Fruit fly (Drosophila melanogaster) whole organism, embryonic: ENCODE results near the gene Rab18.

Source experiments
- Abd-B ChIP-seq: fragments of 200-800 bp; sonication (Bioruptor generic); optimal IDR thresholded peaks from 2 replicates; lab custom pipeline; 2018; ENCODE audit warnings: missing biosample characterization, mild to moderate bottlenecking, missing genetic modification characterization, moderate library complexity
- Atf6 ChIP-seq: fragments of 200-800 bp; sonication (Bioruptor generic); IDR thresholded peaks from 2 replicates; pipeline ENCODE4 v1.3.6; 2022; ENCODE audit warnings: missing biosample characterization, missing genetic modification characterization
- B-H1 ChIP-seq: fragments of 200-800 bp; sonication (Bioruptor generic); IDR thresholded peaks from 3 replicates; pipeline ENCODE4 v1.3.6; 2022; ENCODE audit warnings: missing biosample characterization, missing genetic modification characterization
- Bteb2 ChIP-seq: fragments of 200-800 bp; sonication (Bioruptor generic); optimal IDR thresholded peaks from 2 replicates; lab custom pipeline; 2016; ENCODE audit warnings: missing biosample characterization, missing genetic modification characterization
- CG11093 ChIP-seq: fragments of 200-800 bp; sonication (Bioruptor generic); IDR thresholded peaks from 3 replicates; pipeline ENCODE4 v1.3.6; 2022; ENCODE audit warnings: missing biosample characterization, missing genetic modification characterization
- CG11398 ChIP-seq: fragments of 200-800 bp; sonication (Bioruptor generic); optimal IDR thresholded peaks from 2 replicates; lab custom pipeline; 2016; ENCODE audit warnings: missing biosample characterization, missing genetic modification characterization
- CG11560 ChIP-seq: fragments of 200-800 bp; sonication (Bioruptor generic); IDR thresholded peaks from 3 replicates; pipeline ENCODE4 v1.3.6; 2022; ENCODE audit warnings: missing biosample characterization, missing genetic modification characterization
- CG14860 ChIP-seq: fragments of 200-800 bp; sonication (Bioruptor generic); IDR thresholded peaks from 3 replicates; pipeline ENCODE4 v1.3.6; 2022; ENCODE audit warnings: missing biosample characterization, missing genetic modification characterization; ENCODE audit not compliant: partially characterized antibody
- CG16779 ChIP-seq: fragments of 200-800 bp; sonication (Bioruptor generic); IDR thresholded peaks from 2 replicates; pipeline ENCODE4 v1.3.6; 2022; ENCODE audit warnings: missing biosample characterization, missing genetic modification characterization
- CG17612 ChIP-seq: fragments of 200-800 bp; sonication (Bioruptor generic); IDR thresholded peaks from 2 replicates; pipeline ENCODE4 v1.3.6; 2022; ENCODE audit warnings: missing biosample characterization, missing genetic modification characterization
- CG18599 ChIP-seq: fragments of 200-800 bp; sonication (Bioruptor generic); optimal IDR thresholded peaks from 3 replicates; lab custom pipeline; 2017; ENCODE audit warnings: missing biosample characterization, missing genetic modification characterization, mild to moderate bottlenecking, moderate library complexity, missing genetic modification reagents
- CG2199 ChIP-seq: fragments of 200-800 bp; sonication (Bioruptor generic); IDR thresholded peaks from 3 replicates; pipeline ENCODE4 v1.3.6; 2022; ENCODE audit warnings: missing biosample characterization, missing genetic modification characterization
- CG2202 ChIP-seq: fragments of 200-800 bp; sonication (Bioruptor generic); optimal IDR thresholded peaks from 2 replicates; lab custom pipeline; 2018; ENCODE audit warnings: missing biosample characterization, mild to moderate bottlenecking, missing genetic modification characterization
- CG2712 ChIP-seq: fragments of 200-800 bp; optimal IDR thresholded peaks from 3 replicates; lab custom pipeline; 2019; ENCODE audit warnings: missing biosample characterization, mild to moderate bottlenecking, missing genetic modification characterization, moderate library complexity
- CG30020 ChIP-seq: fragments of 200-800 bp; optimal IDR thresholded peaks from 2 replicates; lab custom pipeline; 2019; ENCODE audit warnings: missing biosample characterization, mild to moderate bottlenecking, missing genetic modification characterization, moderate library complexity
- CG30403 ChIP-seq: fragments of 200-800 bp; sonication (Bioruptor generic); optimal IDR thresholded peaks from 3 replicates; lab custom pipeline; 2016; ENCODE audit warnings: missing biosample characterization, missing genetic modification characterization
- CG34376 ChIP-seq: fragments of 200-800 bp; sonication (Bioruptor generic); optimal IDR thresholded peaks from 2 replicates; lab custom pipeline; 2018; ENCODE audit warnings: missing biosample characterization, mild to moderate bottlenecking, missing genetic modification characterization
- CG43689 ChIP-seq: fragments of 200-800 bp; sonication (Bioruptor generic); IDR thresholded peaks from 2 replicates; pipeline ENCODE4 v1.3.6; 2022; ENCODE audit warnings: missing biosample characterization, missing genetic modification characterization
- CG6654 ChIP-seq: fragments of 200-800 bp; sonication (Bioruptor generic); optimal IDR thresholded peaks from 2 replicates; lab custom pipeline; 2017; ENCODE audit warnings: missing biosample characterization, mild to moderate bottlenecking, missing genetic modification characterization
- CG8944 ChIP-seq: fragments of 200-800 bp; sonication (Bioruptor generic); optimal IDR thresholded peaks from 3 replicates; lab custom pipeline; 2016; ENCODE audit warnings: missing biosample characterization, missing genetic modification characterization
- CG9215 ChIP-seq: fragments of 200-800 bp; sonication (Bioruptor generic); IDR thresholded peaks from 2 replicates; pipeline ENCODE4 v1.3.6; 2022; ENCODE audit warnings: missing biosample characterization, missing genetic modification characterization
- CG9817 ChIP-seq: fragments of 200-800 bp; sonication (Bioruptor generic); optimal IDR thresholded peaks from 2 replicates; lab custom pipeline; 2018; ENCODE audit warnings: missing biosample characterization, mild to moderate bottlenecking, missing genetic modification characterization, moderate library complexity
- CoRest ChIP-seq: fragments of 200-800 bp; sonication (Bioruptor generic); optimal IDR thresholded peaks from 3 replicates; lab custom pipeline; 2018; ENCODE audit warnings: missing biosample characterization, mild to moderate bottlenecking, missing genetic modification characterization, moderate library complexity
- D ChIP-seq, 2 experiments: fragments of 200-800 bp in 1 of 2; fragments of >200 bp in 1 of 2; sonication (Bioruptor generic) in 1 of 2; optimal IDR thresholded peaks; 2 replicates in 1 of 2; 3 replicates in 1 of 2; lab custom pipeline; 2017; ENCODE audit warnings: mild to moderate bottlenecking in 1 of 2, missing biosample characterization in 1 of 2, missing genetic modification characterization in 1 of 2, missing genetic modification reagents in 1 of 2
- Fer1 ChIP-seq: fragments of 200-800 bp; sonication (Bioruptor generic); optimal IDR thresholded peaks from 2 replicates; lab custom pipeline; 2017; ENCODE audit warnings: missing biosample characterization, mild to moderate bottlenecking, missing genetic modification characterization
- Myb ChIP-seq: fragments of 200-800 bp; sonication (Bioruptor generic); optimal IDR thresholded peaks from 2 replicates; lab custom pipeline; 2016; ENCODE audit warnings: missing biosample characterization, missing genetic modification characterization
- Nf-YB ChIP-seq: fragments of 200-800 bp; sonication (Bioruptor generic); optimal IDR thresholded peaks from 3 replicates; lab custom pipeline; 2019; ENCODE audit warnings: missing biosample characterization, mild to moderate bottlenecking, missing genetic modification characterization, moderate library complexity
- Poxn ChIP-seq: fragments of 200-800 bp; sonication (Bioruptor generic); IDR thresholded peaks from 2 replicates; pipeline ENCODE4 v1.3.6; 2022; ENCODE audit warnings: missing biosample characterization, missing genetic modification characterization
- Rfx ChIP-seq: fragments of 200-800 bp; sonication (Bioruptor generic); IDR thresholded peaks from 2 replicates; pipeline ENCODE4 v1.3.6; 2022; ENCODE audit warnings: missing biosample characterization, missing genetic modification characterization
- Rx ChIP-seq: fragments of 200-800 bp; sonication (Bioruptor generic); IDR thresholded peaks from 2 replicates; pipeline ENCODE4 v1.3.6; 2022; ENCODE audit warnings: missing biosample characterization, missing genetic modification characterization
- Stat92E ChIP-seq, 3 experiments: fragments of >200 bp in 2 of 3; fragments of 200-800 bp in 1 of 3; sonication (Bioruptor generic) in 1 of 3; optimal IDR thresholded peaks; 2 replicates each; lab custom pipeline; 2017 to 2019; ENCODE audit warnings: missing biosample characterization in 3 of 3, missing genetic modification characterization in 3 of 3, mild to moderate bottlenecking in 1 of 3, moderate library complexity in 1 of 3
- Xrp1 ChIP-seq: fragments of 200-800 bp; sonication (Bioruptor generic); IDR thresholded peaks from 2 replicates; pipeline ENCODE4 v1.3.6; 2022; ENCODE audit warnings: missing biosample characterization, missing genetic modification characterization
- bowl ChIP-seq: fragments of 200-800 bp; sonication (Bioruptor generic); IDR thresholded peaks from 2 replicates; pipeline ENCODE4 v1.3.6; 2022; ENCODE audit warnings: missing biosample characterization, missing genetic modification characterization
- bsh ChIP-seq, 2 experiments: fragments of 200-800 bp; sonication (Bioruptor generic); optimal IDR thresholded peaks; 2 replicates each; lab custom pipeline; 2017 to 2018; ENCODE audit warnings: mild to moderate bottlenecking in 2 of 2, missing biosample characterization in 2 of 2, missing genetic modification characterization in 2 of 2, moderate library complexity in 1 of 2
- chinmo ChIP-seq: fragments of 200-800 bp; sonication (Bioruptor generic); IDR thresholded peaks from 4 replicates; pipeline ENCODE4 v1.3.6; 2022; ENCODE audit warnings: missing biosample characterization, missing genetic modification characterization; ENCODE audit not compliant: partially characterized antibody
- crc ChIP-seq: fragments of 200-800 bp; sonication (Bioruptor generic); optimal IDR thresholded peaks from 2 replicates; lab custom pipeline; 2016; ENCODE audit warnings: missing biosample characterization, missing genetic modification characterization
- fru ChIP-seq: fragments of >200 bp; optimal IDR thresholded peaks from 2 replicates; lab custom pipeline; 2017
- ind ChIP-seq: fragments of 200-800 bp; sonication (Bioruptor generic); optimal IDR thresholded peaks from 3 replicates; lab custom pipeline; 2016; ENCODE audit warnings: missing biosample characterization, missing genetic modification characterization
- luna ChIP-seq: fragments of 200-800 bp; sonication (Bioruptor generic); optimal IDR thresholded peaks from 2 replicates; lab custom pipeline; 2016; ENCODE audit warnings: missing biosample characterization, missing genetic modification characterization
- nmo ChIP-seq: fragments of 200-800 bp; sonication (Bioruptor generic); optimal IDR thresholded peaks from 2 replicates; lab custom pipeline; 2018; ENCODE audit warnings: missing biosample characterization, mild to moderate bottlenecking, missing genetic modification characterization, moderate library complexity
- phol ChIP-seq: fragments of 200-800 bp; sonication (Bioruptor generic); optimal IDR thresholded peaks from 3 replicates; lab custom pipeline; 2018; ENCODE audit warnings: missing biosample characterization, mild to moderate bottlenecking, missing genetic modification characterization, moderate library complexity
- row ChIP-seq: fragments of 200-800 bp; sonication (Bioruptor generic); IDR thresholded peaks from 3 replicates; pipeline ENCODE4 v1.3.6; 2022; ENCODE audit warnings: missing biosample characterization, missing genetic modification characterization
- sisA ChIP-seq: fragments of 200-800 bp; sonication (Bioruptor generic); IDR thresholded peaks from 2 replicates; pipeline ENCODE4 v1.3.6; 2022; ENCODE audit warnings: missing biosample characterization, missing genetic modification characterization
- so ChIP-seq: fragments of 200-800 bp; sonication (Bioruptor generic); IDR thresholded peaks from 3 replicates; pipeline ENCODE4 v1.3.6; 2022; ENCODE audit warnings: missing biosample characterization, missing genetic modification characterization
- trem ChIP-seq: fragments of 200-800 bp; optimal IDR thresholded peaks from 3 replicates; lab custom pipeline; 2019; ENCODE audit warnings: missing biosample characterization, mild to moderate bottlenecking, missing genetic modification characterization, moderate library complexity
- twi ChIP-seq: fragments of 200-800 bp; optimal IDR thresholded peaks from 2 replicates; lab custom pipeline; 2019; ENCODE audit warnings: missing biosample characterization, mild to moderate bottlenecking, missing genetic modification characterization, moderate library complexity
- unpg ChIP-seq: fragments of 200-800 bp; sonication (Bioruptor generic); optimal IDR thresholded peaks from 3 replicates; lab custom pipeline; 2018; ENCODE audit warnings: missing biosample characterization, mild to moderate bottlenecking, missing genetic modification characterization, moderate library complexity
- wdn ChIP-seq: fragments of 200-800 bp; sonication (Bioruptor generic); IDR thresholded peaks from 2 replicates; pipeline ENCODE4 v1.3.6; 2022; ENCODE audit warnings: missing biosample characterization, missing genetic modification characterization
- zen2 ChIP-seq: fragments of 200-800 bp; sonication (Bioruptor generic); IDR thresholded peaks from 3 replicates; pipeline ENCODE4 v1.3.6; 2022; ENCODE audit warnings: missing biosample characterization, missing genetic modification characterization; ENCODE audit not compliant: partially characterized antibody
- zfh1 ChIP-seq: fragments of 200-800 bp; sonication (Bioruptor generic); IDR thresholded peaks from 3 replicates; pipeline ENCODE4 v1.3.6; 2022; ENCODE audit warnings: missing biosample characterization, missing genetic modification characterization

Gene Rab18

dm6 chrX:5639083-5639482 lies 32.5 kb downstream of the Rab18 start (continued):
- TF ChIP-seq bsh (GFP tag; optimal IDR thresholded peaks at IDR 0.05; lab: Kevin White, UChicago), result peak in 1 of 2 experiments; percentile 79
- peak; percentile 33 for TF ChIP-seq CoRest
- TF ChIP-seq bowl (GFP tag; lab: Robert Waterston, UW), result no peak
- TF ChIP-seq wdn (GFP tag; lab: Robert Waterston, UW), result no peak
- TF ChIP-seq CG9817 (tag; lab: Kevin White, UChicago), result peak; percentile 15
- TF ChIP-seq Xrp1 (GFP tag; lab: Robert Waterston, UW), result peak; percentile 72
- TF ChIP-seq CG30403 (GFP tag; lab: Kevin White, UChicago), result peak; percentile 23
- TF ChIP-seq unpg (GFP tag; lab: Kevin White, UChicago), result peak; percentile 64
- TF ChIP-seq zen2 (GFP tag; lab: Robert Waterston, UW), result no peak
- 0 out of 3 replicates have a peak, but pooled peaks have one; percentile 10 for TF ChIP-seq CG11093
- peak; percentile 17 for TF ChIP-seq trem
- TF ChIP-seq B-H1 (GFP tag; lab: Robert Waterston, UW), result peak; percentile 41; the same call in 2 of the 3 replicates
- 0 out of 3 replicates have a peak, but pooled peaks have one; percentile 19 for TF ChIP-seq so (GFP tag; lab: Robert Waterston, UW)
- no peak for TF ChIP-seq luna (GFP tag; lab: Kevin White, UChicago)
- TF ChIP-seq D (optimal IDR thresholded peaks at IDR 0.05; lab: Kevin White, UChicago), result no peak
- TF ChIP-seq D (GFP tag; optimal IDR thresholded peaks at IDR 0.05; lab: Kevin White, UChicago), result peak; percentile 49
- TF ChIP-seq Poxn, result 0 out of 2 replicates have a peak, but pooled peaks have one; percentile 7
- TF ChIP-seq Fer1 (GFP tag; lab: Kevin White, UChicago), result peak; percentile 24
- TF ChIP-seq nmo, result peak; percentile 25
- TF ChIP-seq chinmo (GFP tag; lab: Robert Waterston, UW), result no peak
- peak; percentile 26 for TF ChIP-seq CG8944
- TF ChIP-seq sisA (GFP tag; lab: Robert Waterston, UW), result peak; percentile 69
- TF ChIP-seq CG11560 (tag; lab: Robert Waterston, UW), result no peak; the same call in 2 of the 3 replicates
- no peak for TF ChIP-seq twi (tag; lab: Kevin White, UChicago)
- 0 out of 2 replicates have a peak, but pooled peaks have one; percentile 13 for TF ChIP-seq Atf6 (GFP tag; lab: Robert Waterston, UW)
- TF ChIP-seq CG2712, result peak; percentile 66
- peak; percentile 13 for TF ChIP-seq crc (GFP tag; lab: Kevin White, UChicago)
- TF ChIP-seq zfh1 (GFP tag; lab: Robert Waterston, UW), result peak; percentile 61; the same call in 2 of the 3 replicates
- TF ChIP-seq ind (GFP tag; lab: Kevin White, UChicago), result peak; percentile 27
- TF ChIP-seq row (GFP tag; lab: Robert Waterston, UW), result peak; percentile 52
- peak; percentile 8 for TF ChIP-seq Abd-B (GFP tag; lab: Kevin White, UChicago)
- TF ChIP-seq CG14860 (GFP tag; lab: Robert Waterston, UW), result no peak
- TF ChIP-seq Myb (GFP tag; lab: Kevin White, UChicago), result no peak
- TF ChIP-seq CG9215 (GFP tag; lab: Robert Waterston, UW), result peak; percentile 28; the same call in 1 of the 2 replicates
- TF ChIP-seq phol (tag; lab: Kevin White, UChicago), result peak; percentile 62
- no peak for TF ChIP-seq Bteb2 (GFP tag; lab: Kevin White, UChicago)
- peak; percentile 29 for TF ChIP-seq CG6654
- TF ChIP-seq Rfx (GFP tag; lab: Robert Waterston, UW), result peak; percentile 27; the same call in 1 of the 2 replicates
- TF ChIP-seq CG34376, result no peak
- no peak for TF ChIP-seq CG2199 (GFP tag; lab: Robert Waterston, UW)
- no peak for TF ChIP-seq CG16779 (GFP tag; lab: Robert Waterston, UW)
- no peak for TF ChIP-seq Rx (GFP tag; lab: Robert Waterston, UW)
- TF ChIP-seq CG43689 (GFP tag; lab: Robert Waterston, UW), result no peak
- TF ChIP-seq CG11398, result peak; percentile 12
- TF ChIP-seq Nf-YB, result no peak
- TF ChIP-seq CG2202 (tag; lab: Kevin White, UChicago), result peak; percentile 33
- peak; percentile 51 for TF ChIP-seq CG18599 (GFP tag; lab: Kevin White, UChicago)
- TF ChIP-seq fru (lab: Kevin White, UChicago), result no peak
- no peak for TF ChIP-seq Stat92E (GFP tag; optimal IDR thresholded peaks at IDR 0.05; lab: Kevin White, UChicago)
- no peak for TF ChIP-seq CG30020
- no peak for TF ChIP-seq CG17612 (GFP tag; lab: Robert Waterston, UW)
